Fruit fly (Drosophila melanogaster): ENCODE data around the gene CG46399.

CG46399 gene

dm6 chrX:14848755-14849354 is 10.2 kb upstream of the CG46399 start, which contains the start of gene CG9522 (continued):
- TF ChIP-seq Sin3A (optimal IDR thresholded peaks at IDR 0.05) (no peak), mam (GFP tag; optimal IDR thresholded peaks at IDR 0.05) (peak; percentile 27), Taf1 (GFP tag; IDR thresholded peaks at IDR 0.05) (peak; percentile 60; the same call in 1 of the 2 replicates), HHEX (GFP tag; optimal IDR thresholded peaks at IDR 0.05) (peak; percentile 54), gsb-n (tag; optimal IDR thresholded peaks at IDR 0.05) (peak; percentile 83), CG30403 (GFP tag; optimal IDR thresholded peaks at IDR 0.05) (peak; percentile 50), kni (GFP tag; optimal IDR thresholded peaks at IDR 0.05) (no peak), C15 (GFP tag; IDR thresholded peaks at IDR 0.05) (no peak), Sox100B (GFP tag; optimal IDR thresholded peaks at IDR 0.05) (peak; percentile 42), CG8359 (GFP tag; optimal IDR thresholded peaks at IDR 0.05; ENCODE audit: borderline replicate concordance) (no peak), CrebB (tag; optimal IDR thresholded peaks at IDR 0.05) (no peak), CG31441 (GFP tag; IDR thresholded peaks at IDR 0.05) (peak; percentile 70), CG32772 (GFP tag; IDR thresholded peaks at IDR 0.05) (peak; percentile 65), CG7271 (tag; optimal IDR thresholded peaks at IDR 0.05) (no peak), Hmr (GFP tag; optimal IDR thresholded peaks at IDR 0.05) (peak; percentile 58), row (GFP tag; IDR thresholded peaks at IDR 0.05) (peak; percentile 75), CG33213 (GFP tag; optimal IDR thresholded peaks at IDR 0.05) (peak; percentile 30), hbn (GFP tag; IDR thresholded peaks at IDR 0.05; ENCODE audit: partially characterized antibody) (no peak), CG16779 (GFP tag; IDR thresholded peaks at IDR 0.05) (no peak), trem (tag; optimal IDR thresholded peaks at IDR 0.05) (peak; percentile 68), CTCF (GFP tag; optimal IDR thresholded peaks at IDR 0.05) (peak; percentile 20), mld (GFP tag; IDR thresholded peaks at IDR 0.05; ENCODE audit: partially characterized antibody) (no peak), Vsx1 (GFP tag; optimal IDR thresholded peaks at IDR 0.05) (peak; percentile 60), sisA (GFP tag; IDR thresholded peaks at IDR 0.05) (peak; percentile 70), Meics (GFP tag; optimal IDR thresholded peaks at IDR 0.05) (peak; percentile 55), CG12219 (GFP tag; optimal IDR thresholded peaks at IDR 0.05) (peak; percentile 70), bowl (GFP tag; IDR thresholded peaks at IDR 0.05) (peak; percentile 33; the same call in 1 of the 2 replicates), CG17385 (GFP tag; optimal IDR thresholded peaks at IDR 0.05) (peak; percentile 75), dati (GFP tag; IDR thresholded peaks at IDR 0.05) (peak; percentile 55; the same call in 1 of the 2 replicates), CG7839 (tag; optimal IDR thresholded peaks at IDR 0.05) (peak; percentile 70), CG18764 (GFP tag; optimal IDR thresholded peaks at IDR 0.05) (peak; percentile 29), exex (tag; optimal IDR thresholded peaks at IDR 0.05) (no peak), Oaz (GFP tag; IDR thresholded peaks at IDR 0.05) (0 out of 2 replicates have a peak, but pooled peaks have one; percentile 40), CG9817 (tag; optimal IDR thresholded peaks at IDR 0.05) (peak; percentile 49), CG15269 (tag; optimal IDR thresholded peaks at IDR 0.05) (peak; percentile 76), CG8944 (GFP tag; optimal IDR thresholded peaks at IDR 0.05) (peak; percentile 18), Dek (tag; optimal IDR thresholded peaks at IDR 0.05) (peak; percentile 34), CG10543 (GFP tag; optimal IDR thresholded peaks at IDR 0.05) (no peak), CG43689 (GFP tag; IDR thresholded peaks at IDR 0.05) (no peak), ttk (GFP tag; IDR thresholded peaks at IDR 0.05) (peak; percentile 61; the same call in 1 of the 2 replicates), wor (GFP tag; IDR thresholded peaks at IDR 0.05) (peak; percentile 47; the same call in 1 of the 2 replicates), twi (tag; optimal IDR thresholded peaks at IDR 0.05) (peak; percentile 40), CG12744 (GFP tag; optimal IDR thresholded peaks at IDR 0.05) (no peak), caup (GFP tag; optimal IDR thresholded peaks at IDR 0.05; ENCODE audit: severe bottlenecking) (peak; percentile 58), CG18619 (GFP tag; optimal IDR thresholded peaks at IDR 0.05) (peak; percentile 40), E2f1 (GFP tag; IDR thresholded peaks at IDR 0.05) (peak; percentile 69), ind (GFP tag; optimal IDR thresholded peaks at IDR 0.05) (peak; percentile 64), CG3838 (GFP tag; optimal IDR thresholded peaks at IDR 0.05) (no peak), CG9932 (GFP tag; IDR thresholded peaks at IDR 0.05) (peak; percentile 68), Mad (GFP tag; optimal IDR thresholded peaks at IDR 0.05) (peak; percentile 47), NFAT (GFP tag; IDR thresholded peaks at IDR 0.05) (peak; percentile 49; the same call in 1 of the 2 replicates)
